Worm (Caenorhabditis elegans): ENCODE measurements around the gene ZK512.1.
A peak's percentile ranks its signal among the peaks of the same experiment; 100 is the strongest.

- TF ChIP-seq nhr-237 (tag; optimal IDR thresholded peaks at IDR 0.05) (no peak), lin-13 (tag; optimal IDR thresholded peaks at IDR 0.05) (no peak), ztf-11 (tag; optimal IDR thresholded peaks at IDR 0.05) (no peak), unc-62 (GFP tag; optimal IDR thresholded peaks at IDR 0.05) (no peak), ces-1 (GFP tag; optimal IDR thresholded peaks at IDR 0.05) (no peak), lin-32 (GFP tag; optimal IDR thresholded peaks at IDR 0.05) (peak; percentile 36)
Observed at ce11 chrIII:9109726-9110125, 5.0 kb upstream of the ZK512.1 start.
